Worm (Caenorhabditis elegans) whole organism, L4/young adult: Measurements from ENCODE around the gene nhr-198.
"Not testable (repeated sequence)": the region's sequence is repeated elsewhere in the genome, so short reads cannot be mapped to it uniquely, and the experiment has no call there.

Source experiments
- W03F9.2 ChIP-seq: fragments of 150-350 bp; optimal IDR thresholded peaks from 2 replicates; lab custom pipeline; 2014; ENCODE audit warnings: missing biosample characterization, missing genetic modification characterization
- him-1 ChIP-seq: sonication (generic microtip); optimal IDR thresholded peaks from 2 replicates; lab custom pipeline; 2016; ENCODE audit warnings: missing genotype, missing genetic modification reagents, missing genetic modification characterization, missing compliant biosample characterization

ce11 chrV:15647536-15648085, 46.2 kb upstream of the nhr-198 start, which contains the start of the genes C55A1.7 and C55A1.6:
- TF ChIP-seq him-1; W03F9.2 (tag; lab: Kevin White, UChicago): not testable (repeated sequence)
